Worm (Caenorhabditis elegans): ENCODE measurements around the gene F13E9.5.

Gene F13E9.5

ce11 chrIV:10918877-10919560 lies 34.9 kb upstream of the F13E9.5 start (continued):
- no peak for TF ChIP-seq ceh-9 (tag; optimal IDR thresholded peaks at IDR 0.05)
- peak; percentile 38 for TF ChIP-seq skn-1 (tag; optimal IDR thresholded peaks at IDR 0.05)
- no peak for TF ChIP-seq fos-1 (tag; optimal IDR thresholded peaks at IDR 0.05)
- TF ChIP-seq jun-1 (tag; optimal IDR thresholded peaks at IDR 0.05): no peak
- no peak for TF ChIP-seq nhr-12 (tag; optimal IDR thresholded peaks at IDR 0.05)
- TF ChIP-seq elt-1 (tag; optimal IDR thresholded peaks at IDR 0.05): peak; percentile 66
- peak; percentile 17 for TF ChIP-seq R02D3.7 (tag; optimal IDR thresholded peaks at IDR 0.05)
- no peak for TF ChIP-seq tbx-2 (tag; optimal IDR thresholded peaks at IDR 0.05)
- TF ChIP-seq lsy-12 (tag; optimal IDR thresholded peaks at IDR 0.05): peak; percentile 40
- TF ChIP-seq pqm-1 (tag; optimal IDR thresholded peaks at IDR 0.05): peak; percentile 20
- TF ChIP-seq mml-1 (tag; optimal IDR thresholded peaks at IDR 0.05): no peak
- TF ChIP-seq ztf-4 (tag; optimal IDR thresholded peaks at IDR 0.05): no peak
- TF ChIP-seq ztf-11 (tag; optimal IDR thresholded peaks at IDR 0.05): no peak
- no peak for TF ChIP-seq ZK546.5 (tag; optimal IDR thresholded peaks at IDR 0.05)
- TF ChIP-seq lin-15B (tag; optimal IDR thresholded peaks at IDR 0.05): peak; percentile 85
- no peak for TF ChIP-seq elt-3 (tag; optimal IDR thresholded peaks at IDR 0.05)
- peak; percentile 81 for TF ChIP-seq nhr-25 (tag; optimal IDR thresholded peaks at IDR 0.05)

ce11 chrIV:10916134-10916533 lies 32.0 kb upstream of the F13E9.5 start:
- TF ChIP-seq nhr-43 (tag; optimal IDR thresholded peaks at IDR 0.05; ENCODE audit: poor library complexity, severe bottlenecking) (no peak), nhr-25 (tag; optimal IDR thresholded peaks at IDR 0.05) (peak; percentile 47), elt-2 (tag; optimal IDR thresholded peaks at IDR 0.05) (no peak), elt-1 (tag; optimal IDR thresholded peaks at IDR 0.05) (peak; percentile 91), pqm-1 (tag; optimal IDR thresholded peaks at IDR 0.05) (no peak), nhr-23 (tag; optimal IDR thresholded peaks at IDR 0.05) (peak; percentile 60), nhr-237 (tag; optimal IDR thresholded peaks at IDR 0.05) (no peak)

- TF ChIP-seq pqm-1 (tag; optimal IDR thresholded peaks at IDR 0.05): peak; percentile 5
- no peak for TF ChIP-seq nhr-11 (tag; optimal IDR thresholded peaks at IDR 0.05)
Measured at ce11 chrIV:10915388-10915787, 31.2 kb upstream of the F13E9.5 start, which contains the start of gene ZK593.3. Gene ZK593.3, plus strand, starts transcription at chrIV:10915688.

DNA sequence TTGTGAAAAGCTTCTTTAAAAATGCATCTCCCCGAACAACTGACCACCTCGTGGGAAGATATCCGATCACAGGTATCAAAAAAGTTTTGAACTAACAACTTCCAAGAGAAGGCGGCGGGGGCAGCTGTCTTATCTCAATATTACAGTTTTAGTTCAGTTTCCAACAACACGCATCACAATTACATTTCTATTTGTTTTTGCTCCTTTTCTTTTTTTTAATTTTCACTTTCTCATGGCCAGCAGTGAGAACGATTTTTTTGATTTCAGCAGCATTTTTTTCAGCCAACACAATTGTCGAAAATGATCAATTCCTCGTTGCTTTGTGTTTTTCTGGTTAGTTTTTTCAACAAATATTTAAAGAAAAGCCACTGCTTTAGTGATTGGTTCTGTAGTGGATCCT lies 28.9 kb upstream of the F13E9.5 start, which contains the start of gene ZK593.2:
TSS of gene ZK593.2 (plus strand) at position 301 of the 400 bp plus-strand sequence.
- TF ChIP-seq ceh-28 (tag; optimal IDR thresholded peaks at IDR 0.05): no peak
- TF ChIP-seq elt-2 (tag; optimal IDR thresholded peaks at IDR 0.05): peak; percentile 40

DNA sequence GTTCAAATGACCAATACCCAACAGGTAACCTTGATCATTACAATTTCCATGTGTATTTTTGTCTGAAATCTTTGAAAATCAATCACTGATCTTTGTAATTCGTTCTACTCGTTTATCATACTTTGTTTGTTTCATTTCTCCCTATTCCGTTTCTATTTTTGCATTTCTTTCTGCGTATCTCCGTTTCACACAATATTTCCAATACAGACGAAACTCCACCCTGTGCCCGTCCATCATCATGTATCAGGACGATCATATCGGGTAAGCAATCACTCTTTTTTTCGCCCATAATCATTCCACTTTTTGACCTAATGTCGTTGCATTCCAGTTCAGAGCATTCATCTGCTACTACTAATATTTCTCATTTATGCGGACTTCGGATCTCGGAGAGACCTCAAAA lies 25.5 kb upstream of the F13E9.5 start, which contains the start of gene pyk-2:
TSS of gene pyk-2 (plus strand) at position 206 of the 400 bp plus-strand sequence.
- TF ChIP-seq mml-1 (tag; optimal IDR thresholded peaks at IDR 0.05) (no peak), pqm-1 (tag; optimal IDR thresholded peaks at IDR 0.05) (peak; percentile 67), aly-2 (tag; optimal IDR thresholded peaks at IDR 0.05) (no peak), elt-3 (tag; optimal IDR thresholded peaks at IDR 0.05) (no peak), nhr-237 (tag; optimal IDR thresholded peaks at IDR 0.05) (no peak), nhr-43 (tag; optimal IDR thresholded peaks at IDR 0.05; ENCODE audit: poor library complexity, severe bottlenecking) (no peak), unc-62 (GFP tag; optimal IDR thresholded peaks at IDR 0.05) (no peak), sea-2 (GFP tag; optimal IDR thresholded peaks at IDR 0.05) (no peak), lsy-12 (tag; optimal IDR thresholded peaks at IDR 0.05) (no peak), ceh-28 (tag; optimal IDR thresholded peaks at IDR 0.05) (no peak), eor-1 (tag; optimal IDR thresholded peaks at IDR 0.05) (no peak), skn-1 (tag; optimal IDR thresholded peaks at IDR 0.05) (no peak), elt-2 (tag; optimal IDR thresholded peaks at IDR 0.05) (peak; percentile 79)

DNA sequence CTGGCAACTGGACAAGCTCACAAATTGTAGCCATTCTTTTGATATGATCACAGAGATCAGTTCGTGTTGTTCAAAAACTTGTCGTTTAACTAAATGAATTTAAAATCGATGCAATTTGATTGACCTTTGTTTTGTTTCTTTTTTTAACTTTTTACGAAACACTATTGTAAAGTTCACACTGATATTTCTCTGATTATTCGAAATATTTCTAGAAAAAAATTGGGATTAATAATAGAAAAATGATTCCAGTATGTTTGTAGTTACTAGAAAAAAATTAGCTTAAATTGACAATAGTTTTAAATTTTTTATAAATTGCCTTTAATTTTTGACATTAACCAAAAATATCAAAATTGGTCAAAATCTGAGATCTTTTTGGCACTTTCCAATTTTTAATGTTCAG lies 25.0 kb upstream of the F13E9.5 start, which contains the start of gene ZK596.2:
TSS of gene ZK596.2 (minus strand) at position 101 of the 400 bp plus-strand sequence.
- no peak for TF ChIP-seq pqm-1 (tag; optimal IDR thresholded peaks at IDR 0.05)

ce11 chrIV:10904282-10904681 lies 20.1 kb upstream of the F13E9.5 start, which contains the start of gene ZK596.3:
Gene ZK596.3, minus strand, starts transcription at chrIV:10904382.
- no peak for TF ChIP-seq aly-2 (tag; optimal IDR thresholded peaks at IDR 0.05)
- TF ChIP-seq nhr-77 (tag; optimal IDR thresholded peaks at IDR 0.05): no peak
- TF ChIP-seq ceh-9 (tag; optimal IDR thresholded peaks at IDR 0.05): no peak
- no peak for TF ChIP-seq elt-3 (tag; optimal IDR thresholded peaks at IDR 0.05)
- no peak for TF ChIP-seq elt-2 (tag; optimal IDR thresholded peaks at IDR 0.05)
- TF ChIP-seq egl-5 (tag; optimal IDR thresholded peaks at IDR 0.05): no peak
- no peak for TF ChIP-seq nhr-12 (tag; optimal IDR thresholded peaks at IDR 0.05)
- TF ChIP-seq nhr-28 (tag; optimal IDR thresholded peaks at IDR 0.05): no peak
- no peak for TF ChIP-seq fos-1 (tag; optimal IDR thresholded peaks at IDR 0.05)
